Fruit fly (Drosophila melanogaster) whole organism, embryonic: ENCODE results near the gene SclA.

ENCODE experiments used
- Atf-2 ChIP-seq: fragments of 200-800 bp; sonication (Bioruptor generic); optimal IDR thresholded peaks from 2 replicates; lab custom pipeline; 2016; ENCODE audit warnings: missing biosample characterization, missing genetic modification characterization
- B-H2 ChIP-seq: fragments of 200-800 bp; sonication (Bioruptor generic); optimal IDR thresholded peaks from 2 replicates; lab custom pipeline; 2018; ENCODE audit warnings: missing biosample characterization, mild to moderate bottlenecking, missing genetic modification characterization
- Bgb ChIP-seq: fragments of 200-800 bp; sonication (Bioruptor generic); IDR thresholded peaks from 2 replicates; pipeline ENCODE4 v1.3.6; 2022; ENCODE audit warnings: missing biosample characterization, missing genetic modification characterization; ENCODE audit not compliant: partially characterized antibody
- CG10209 ChIP-seq: fragments of 200-800 bp; sonication (Bioruptor generic); optimal IDR thresholded peaks from 3 replicates; lab custom pipeline; 2017; ENCODE audit warnings: missing biosample characterization, mild to moderate bottlenecking, missing genetic modification characterization, missing genetic modification reagents
- CG10366 ChIP-seq: fragments of 200-800 bp; sonication (Bioruptor generic); IDR thresholded peaks from 2 replicates; pipeline ENCODE4 v1.3.6; 2022; ENCODE audit warnings: missing biosample characterization, missing genetic modification characterization
- CG1233 ChIP-seq: fragments of 200-800 bp; sonication (Bioruptor generic); optimal IDR thresholded peaks from 4 replicates; lab custom pipeline; 2018; ENCODE audit warnings: missing biosample characterization, mild to moderate bottlenecking, missing genetic modification characterization
- CG12659 ChIP-seq: fragments of 200-800 bp; sonication (Bioruptor generic); optimal IDR thresholded peaks from 3 replicates; lab custom pipeline; 2017; ENCODE audit warnings: mild to moderate bottlenecking, missing biosample characterization, missing genetic modification reagents, missing genetic modification characterization
- CG13287 ChIP-seq: fragments of 200-800 bp; sonication (Bioruptor generic); IDR thresholded peaks from 2 replicates; pipeline ENCODE4 v1.3.6; 2022; ENCODE audit warnings: missing biosample characterization, missing genetic modification characterization; ENCODE audit not compliant: partially characterized antibody
- CG13894 ChIP-seq: fragments of 200-800 bp; sonication (Bioruptor generic); optimal IDR thresholded peaks from 3 replicates; lab custom pipeline; 2018; ENCODE audit warnings: missing biosample characterization, mild to moderate bottlenecking, missing genetic modification characterization, moderate library complexity
- CG15514 ChIP-seq: fragments of 200-800 bp; sonication (Bioruptor generic); optimal IDR thresholded peaks from 3 replicates; lab custom pipeline; 2017; ENCODE audit warnings: missing biosample characterization, missing genetic modification characterization, mild to moderate bottlenecking, moderate library complexity, missing genetic modification reagents
- CG1602 ChIP-seq: fragments of 200-800 bp; sonication (Bioruptor generic); optimal IDR thresholded peaks from 3 replicates; lab custom pipeline; 2016; ENCODE audit warnings: missing biosample characterization, missing genetic modification characterization
- CG17359 ChIP-seq: fragments of 200-800 bp; sonication (Bioruptor generic); optimal IDR thresholded peaks from 3 replicates; lab custom pipeline; 2018; ENCODE audit warnings: missing biosample characterization, mild to moderate bottlenecking, missing genetic modification characterization, moderate library complexity
- CG17612 ChIP-seq: fragments of 200-800 bp; sonication (Bioruptor generic); IDR thresholded peaks from 2 replicates; pipeline ENCODE4 v1.3.6; 2022; ENCODE audit warnings: missing biosample characterization, missing genetic modification characterization
- CG18619 ChIP-seq: fragments of 200-800 bp; sonication (Bioruptor generic); optimal IDR thresholded peaks from 3 replicates; lab custom pipeline; 2017; ENCODE audit warnings: missing biosample characterization, mild to moderate bottlenecking, missing genetic modification characterization
- CG34376 ChIP-seq: fragments of 200-800 bp; sonication (Bioruptor generic); optimal IDR thresholded peaks from 2 replicates; lab custom pipeline; 2018; ENCODE audit warnings: missing biosample characterization, mild to moderate bottlenecking, missing genetic modification characterization
- CG9215 ChIP-seq: fragments of 200-800 bp; sonication (Bioruptor generic); IDR thresholded peaks from 2 replicates; pipeline ENCODE4 v1.3.6; 2022; ENCODE audit warnings: missing biosample characterization, missing genetic modification characterization
- Dp ChIP-seq: fragments of 200-800 bp; sonication (Bioruptor generic); optimal IDR thresholded peaks from 2 replicates; lab custom pipeline; 2018; ENCODE audit warnings: missing biosample characterization, mild to moderate bottlenecking, missing genetic modification characterization, moderate library complexity
- GATAe ChIP-seq: fragments of 200-800 bp; sonication (Bioruptor generic); conservative IDR thresholded peaks from 2 replicates; pipeline ENCODE4 v1.3.6; 2022; ENCODE audit warnings: missing biosample characterization, missing genetic modification characterization
- HLH54F ChIP-seq: fragments of 200-800 bp; sonication (Bioruptor generic); optimal IDR thresholded peaks from 3 replicates; lab custom pipeline; 2016; ENCODE audit warnings: missing biosample characterization, missing genetic modification characterization
- Lpt ChIP-seq: fragments of >200 bp; optimal IDR thresholded peaks from 2 replicates; lab custom pipeline; 2018; ENCODE audit warnings: missing biosample characterization, missing genetic modification characterization
- NC2α ChIP-seq: fragments of 200-800 bp; sonication (Bioruptor generic); optimal IDR thresholded peaks from 2 replicates; lab custom pipeline; 2016; ENCODE audit warnings: missing biosample characterization, missing genetic modification characterization
- Nf-YA ChIP-seq: fragments of 200-800 bp; sonication (Bioruptor generic); IDR thresholded peaks from 2 replicates; pipeline ENCODE4 v1.3.6; 2022; ENCODE audit warnings: missing biosample characterization, missing genetic modification characterization
- Nf-YB ChIP-seq: fragments of 200-800 bp; sonication (Bioruptor generic); optimal IDR thresholded peaks from 3 replicates; lab custom pipeline; 2019; ENCODE audit warnings: missing biosample characterization, mild to moderate bottlenecking, missing genetic modification characterization, moderate library complexity
- Opbp ChIP-seq: fragments of 200-800 bp; sonication (Bioruptor generic); IDR thresholded peaks from 3 replicates; pipeline ENCODE4 v1.3.6; 2022; ENCODE audit warnings: missing biosample characterization, missing genetic modification characterization; ENCODE audit not compliant: partially characterized antibody
- Ptx1 ChIP-seq: fragments of 200-800 bp; sonication (Bioruptor generic); IDR thresholded peaks from 2 replicates; pipeline ENCODE4 v1.3.6; 2022; ENCODE audit warnings: missing biosample characterization, missing genetic modification characterization
- Scr ChIP-seq: fragments of 200-800 bp; sonication (Bioruptor generic); IDR thresholded peaks from 2 replicates; pipeline ENCODE4 v1.3.6; 2022; ENCODE audit warnings: missing biosample characterization, missing genetic modification characterization; ENCODE audit not compliant: partially characterized antibody
- Stat92E ChIP-seq, 3 experiments: fragments of >200 bp in 2 of 3; fragments of 200-800 bp in 1 of 3; sonication (Bioruptor generic) in 1 of 3; optimal IDR thresholded peaks; 2 replicates each; lab custom pipeline; 2017 to 2019; ENCODE audit warnings: missing biosample characterization in 3 of 3, missing genetic modification characterization in 3 of 3, mild to moderate bottlenecking in 1 of 3, moderate library complexity in 1 of 3
- Tbp ChIP-seq: fragments of >200 bp; optimal IDR thresholded peaks from 2 replicates; lab custom pipeline; 2018; ENCODE audit warnings: missing biosample characterization, missing genetic modification characterization
- ab ChIP-seq: fragments of 200-800 bp; sonication (Bioruptor generic); optimal IDR thresholded peaks from 2 replicates; lab custom pipeline; 2016; ENCODE audit warnings: missing biosample characterization, missing genetic modification characterization
- cas ChIP-seq: fragments of 200-800 bp; sonication (Bioruptor generic); IDR thresholded peaks from 2 replicates; pipeline ENCODE4 v1.3.6; 2022; ENCODE audit warnings: missing biosample characterization, missing genetic modification characterization
- corto ChIP-seq: fragments of 200-800 bp; sonication (Bioruptor generic); optimal IDR thresholded peaks from 2 replicates; lab custom pipeline; 2016; ENCODE audit warnings: missing biosample characterization, mild to moderate bottlenecking, missing genetic modification characterization, moderate library complexity
- crc ChIP-seq: fragments of 200-800 bp; sonication (Bioruptor generic); optimal IDR thresholded peaks from 2 replicates; lab custom pipeline; 2016; ENCODE audit warnings: missing biosample characterization, missing genetic modification characterization
- da ChIP-seq: fragments of 200-800 bp; sonication (Bioruptor generic); optimal IDR thresholded peaks from 2 replicates; lab custom pipeline; 2016; ENCODE audit warnings: missing biosample characterization, missing genetic modification characterization
- danr ChIP-seq: fragments of 200-800 bp; sonication (Bioruptor generic); IDR thresholded peaks from 2 replicates; pipeline ENCODE4 v1.3.6; 2022; ENCODE audit warnings: missing biosample characterization, missing genetic modification characterization
- dati ChIP-seq: fragments of 200-800 bp; sonication (Bioruptor generic); IDR thresholded peaks from 2 replicates; pipeline ENCODE4 v1.3.6; 2022; ENCODE audit warnings: missing biosample characterization, missing genetic modification characterization
- dimm ChIP-seq: fragments of 200-800 bp; sonication (Bioruptor generic); IDR thresholded peaks from 2 replicates; pipeline ENCODE4 v1.3.6; 2022; ENCODE audit warnings: missing biosample characterization, missing genetic modification characterization
- fd3F ChIP-seq: fragments of 200-800 bp; sonication (Bioruptor generic); optimal IDR thresholded peaks from 2 replicates; lab custom pipeline; 2018; ENCODE audit warnings: missing biosample characterization, mild to moderate bottlenecking, missing genetic modification characterization, moderate library complexity
- gcm2 ChIP-seq: fragments of 200-800 bp; sonication (Bioruptor generic); optimal IDR thresholded peaks from 2 replicates; lab custom pipeline; 2016; ENCODE audit warnings: missing biosample characterization, missing genetic modification characterization
- grn ChIP-seq: fragments of 200-800 bp; sonication (Bioruptor generic); optimal IDR thresholded peaks from 3 replicates; lab custom pipeline; 2017; ENCODE audit warnings: missing biosample characterization, missing genetic modification characterization
- h ChIP-seq: fragments of >200 bp; optimal IDR thresholded peaks from 2 replicates; lab custom pipeline; 2017
- ham ChIP-seq: fragments of 200-800 bp; sonication (Bioruptor generic); IDR thresholded peaks from 2 replicates; pipeline ENCODE4 v1.3.6; 2022; ENCODE audit warnings: missing biosample characterization, missing genetic modification characterization
- org-1 ChIP-seq: fragments of 200-800 bp; sonication (Bioruptor generic); optimal IDR thresholded peaks from 2 replicates; lab custom pipeline; 2017; ENCODE audit warnings: missing biosample characterization, missing genetic modification characterization
- p53 ChIP-seq: fragments of 200-800 bp; sonication (Bioruptor generic); optimal IDR thresholded peaks from 2 replicates; lab custom pipeline; 2016; ENCODE audit warnings: missing biosample characterization, missing genetic modification characterization
- seq ChIP-seq: fragments of 200-800 bp; sonication (Bioruptor generic); IDR thresholded peaks from 2 replicates; pipeline ENCODE4 v1.3.6; 2022; ENCODE audit warnings: missing biosample characterization, missing genetic modification characterization
- shn ChIP-seq: fragments of 200-800 bp; sonication (Bioruptor generic); optimal IDR thresholded peaks from 3 replicates; lab custom pipeline; 2016; ENCODE audit warnings: missing biosample characterization, missing genetic modification characterization
- tap ChIP-seq: fragments of 200-800 bp; optimal IDR thresholded peaks from 3 replicates; lab custom pipeline; 2019; ENCODE audit warnings: missing biosample characterization, mild to moderate bottlenecking, missing genetic modification characterization, moderate library complexity
- ttk ChIP-seq: fragments of 200-800 bp; sonication (Bioruptor generic); IDR thresholded peaks from 2 replicates; pipeline ENCODE4 v2.1.2; 2022; ENCODE audit warnings: missing biosample characterization, missing genetic modification characterization
- tx ChIP-seq: fragments of 200-800 bp; sonication (Bioruptor generic); optimal IDR thresholded peaks from 2 replicates; lab custom pipeline; 2016; ENCODE audit warnings: missing biosample characterization, missing genetic modification characterization
- unpg ChIP-seq: fragments of 200-800 bp; sonication (Bioruptor generic); optimal IDR thresholded peaks from 3 replicates; lab custom pipeline; 2018; ENCODE audit warnings: missing biosample characterization, mild to moderate bottlenecking, missing genetic modification characterization, moderate library complexity

SclA gene

dm6 chr2L:16887660-16888573 is 50.1 kb downstream of the SclA start, which contains the start of the genes osi and tweek (continued):
- no peak for TF ChIP-seq seq
- peak; percentile 64 for TF ChIP-seq CG15514
- peak; percentile 94 for TF ChIP-seq Bgb
- no peak for TF ChIP-seq cas (GFP tag; lab: Robert Waterston, UW)
- TF ChIP-seq org-1 (GFP tag; lab: Kevin White, UChicago), result no peak
- TF ChIP-seq corto (GFP tag; lab: Kevin White, UChicago), result peak; percentile 35
- no peak for TF ChIP-seq CG13894
- TF ChIP-seq h, result no peak
- peak; percentile 21; the same call in 1 of the 2 replicates for TF ChIP-seq CG10366 (GFP tag; lab: Robert Waterston, UW)
- peak; percentile 65 for TF ChIP-seq CG12659 (GFP tag; lab: Kevin White, UChicago)
- no peak for TF ChIP-seq CG1233 (GFP tag; lab: Kevin White, UChicago)
- no peak for TF ChIP-seq Nf-YA (GFP tag; lab: Robert Waterston, UW)
- no peak for TF ChIP-seq CG17612 (GFP tag; lab: Robert Waterston, UW)
- TF ChIP-seq grn (GFP tag; lab: Kevin White, UChicago), result peak; percentile 32
- TF ChIP-seq Atf-2 (GFP tag; lab: Kevin White, UChicago), result no peak
- TF ChIP-seq CG34376 (GFP tag; lab: Kevin White, UChicago), result peak; percentile 20
- peak; percentile 12 for TF ChIP-seq fd3F (GFP tag; lab: Kevin White, UChicago)
- no peak for TF ChIP-seq Nf-YB (GFP tag; lab: Kevin White, UChicago)
- TF ChIP-seq shn (GFP tag; lab: Kevin White, UChicago), result peak; percentile 28
- peak; percentile 4 for TF ChIP-seq da
- peak; percentile 49 for TF ChIP-seq CG9215 (GFP tag; lab: Robert Waterston, UW)
- peak; percentile 53 for TF ChIP-seq Dp (GFP tag; lab: Kevin White, UChicago)
- TF ChIP-seq CG17359 (tag; lab: Kevin White, UChicago), result no peak
- peak; percentile 15 for TF ChIP-seq ab (GFP tag; lab: Kevin White, UChicago)
- peak; percentile 82 for TF ChIP-seq CG13287 (GFP tag; lab: Robert Waterston, UW)
- no peak for TF ChIP-seq gcm2 (GFP tag; lab: Kevin White, UChicago)
- no peak for TF ChIP-seq dimm (GFP tag; lab: Robert Waterston, UW)
- TF ChIP-seq Scr (GFP tag; lab: Robert Waterston, UW), result peak; percentile 91
- peak; percentile 27 for TF ChIP-seq tap (tag; lab: Kevin White, UChicago)
- TF ChIP-seq dati (GFP tag; lab: Robert Waterston, UW), result no peak
- 0 out of 2 replicates have a peak, but pooled peaks have one; percentile 8 for TF ChIP-seq ham (GFP tag; lab: Robert Waterston, UW)
- peak; percentile 87 for TF ChIP-seq Opbp (GFP tag; lab: Robert Waterston, UW)
- TF ChIP-seq CG1602 (GFP tag; lab: Kevin White, UChicago), result peak; percentile 70
- TF ChIP-seq HLH54F (GFP tag; lab: Kevin White, UChicago), result peak; percentile 63
- TF ChIP-seq unpg (GFP tag; lab: Kevin White, UChicago), result no peak
- TF ChIP-seq danr (GFP tag; lab: Robert Waterston, UW), result no peak
- TF ChIP-seq tx (GFP tag; lab: Kevin White, UChicago), result peak; percentile 11
- peak; percentile 61 for TF ChIP-seq Ptx1 (GFP tag; lab: Robert Waterston, UW)
- no peak for TF ChIP-seq p53 (GFP tag; lab: Kevin White, UChicago)
- TF ChIP-seq CG18619, result peak; percentile 59
- TF ChIP-seq crc, result peak; percentile 21
- no peak for TF ChIP-seq Tbp
- TF ChIP-seq ttk (GFP tag; lab: Robert Waterston, UW), result peak; percentile 59
- peak; percentile 44; the same call in 1 of the 2 replicates for TF ChIP-seq GATAe
- peak; percentile 55 for TF ChIP-seq CG10209 (GFP tag; lab: Kevin White, UChicago)
- no peak for TF ChIP-seq Stat92E (GFP tag; optimal IDR thresholded peaks at IDR 0.05; lab: Kevin White, UChicago)
- TF ChIP-seq B-H2 (GFP tag; lab: Kevin White, UChicago), result peak; percentile 28
- no peak for TF ChIP-seq NC2α (GFP tag; lab: Kevin White, UChicago)
- no peak for TF ChIP-seq Lpt
